Worm (Caenorhabditis elegans) whole organism, L4/young adult: ENCODE results near the gene rpl-42.

Source experiments
- W03F9.2 ChIP-seq: fragments of 150-350 bp; optimal IDR thresholded peaks from 2 replicates; lab custom pipeline; 2014; ENCODE audit warnings: missing biosample characterization, missing genetic modification characterization
- him-1 ChIP-seq: sonication (generic microtip); optimal IDR thresholded peaks from 2 replicates; lab custom pipeline; 2016; ENCODE audit warnings: missing genotype, missing genetic modification reagents, missing genetic modification characterization, missing compliant biosample characterization

DNA sequence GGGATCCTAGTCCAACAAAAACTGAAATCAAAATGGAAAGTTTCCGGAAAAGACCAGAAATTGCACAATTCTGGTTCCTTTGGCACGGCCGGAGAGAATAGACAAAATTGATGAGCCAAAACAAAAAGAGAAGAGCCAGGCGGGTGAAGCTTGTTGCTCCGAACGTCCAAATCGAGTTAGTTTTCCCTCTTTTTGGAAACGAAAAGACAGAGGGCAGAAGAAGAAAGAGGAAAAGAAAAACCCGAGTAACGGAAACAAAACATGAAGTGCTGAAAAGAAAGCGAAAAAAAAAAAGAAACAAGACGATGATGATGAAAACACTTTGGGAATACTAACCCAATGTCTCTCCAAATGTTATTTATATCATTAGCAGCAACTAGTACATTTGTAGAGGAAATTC is 936 bp upstream of the rpl-42 start:
- TF ChIP-seq him-1 (tag; lab: Kevin White, UChicago) (no peak), W03F9.2 (tag; lab: Kevin White, UChicago) (no peak)
